Fruit fly (Drosophila melanogaster): ENCODE results near the gene yip7.

yip7 gene

DNA sequence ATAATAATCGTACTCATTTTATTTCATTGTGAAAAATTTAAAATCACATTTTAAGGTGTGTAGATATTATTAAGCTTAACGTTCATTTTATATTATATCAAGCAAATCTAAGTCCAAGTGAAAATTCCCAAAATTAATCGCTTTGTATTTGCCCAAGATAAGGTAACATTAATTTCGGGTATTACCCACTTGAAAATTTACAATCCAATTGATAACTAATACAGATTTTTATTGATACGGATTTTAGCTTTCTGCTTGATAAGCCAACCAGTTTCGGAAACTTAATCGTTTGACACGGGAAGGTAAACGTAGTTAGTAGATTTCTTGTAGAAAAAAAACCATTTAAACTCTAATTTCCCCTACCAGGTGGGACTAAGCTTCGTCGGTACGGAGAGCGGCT is 2.0 kb upstream of the yip7 start:
- TF ChIP-seq CG11723 (GFP tag; optimal IDR thresholded peaks at IDR 0.05) (no peak), odd (GFP tag; optimal IDR thresholded peaks at IDR 0.05) (no peak), Blimp-1 (GFP tag; optimal IDR thresholded peaks at IDR 0.05) (no peak), exex (tag; optimal IDR thresholded peaks at IDR 0.05) (peak; percentile 95), sens-2 (GFP tag; IDR thresholded peaks at IDR 0.05) (peak; percentile 44; the same call in 1 of the 2 replicates), Antp (GFP tag; optimal IDR thresholded peaks at IDR 0.05) (no peak), sd (tag; optimal IDR thresholded peaks at IDR 0.05) (peak; percentile 26)

DNA sequence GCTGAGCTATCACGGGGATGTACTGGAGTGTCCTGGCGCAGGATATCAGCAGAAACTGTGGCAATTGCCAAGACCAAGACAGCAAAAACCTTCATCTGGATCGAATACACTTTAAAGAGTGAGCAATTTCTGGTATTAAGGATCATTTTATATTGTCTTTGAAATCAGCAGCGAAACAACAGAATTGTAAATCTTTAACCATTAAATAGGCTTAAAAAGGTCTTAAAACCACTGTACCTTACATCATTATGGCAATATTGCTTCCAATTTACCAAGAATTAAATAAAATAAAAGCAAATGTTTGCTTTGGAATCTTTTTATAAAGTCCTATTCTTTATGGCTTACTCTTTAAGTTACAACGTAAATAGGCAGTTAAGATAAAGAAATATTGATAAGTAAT is 505 bp upstream of the yip7 start, which contains the start of gene CG10477:
CG10477 (minus strand) TSS at position 101 of the 400 bp plus-strand sequence.
- TF ChIP-seq gsb (GFP tag; IDR thresholded peaks at IDR 0.05) (no peak), CG15011 (GFP tag; optimal IDR thresholded peaks at IDR 0.05) (no peak), CG14441 (GFP tag; IDR thresholded peaks at IDR 0.05) (no peak), gem (tag; optimal IDR thresholded peaks at IDR 0.05) (no peak), HLHmδ (GFP tag; optimal IDR thresholded peaks at IDR 0.05) (no peak), CG2712 (tag; optimal IDR thresholded peaks at IDR 0.05) (no peak), Dref (GFP tag; IDR thresholded peaks at IDR 0.05) (no peak), psq (GFP tag; optimal IDR thresholded peaks at IDR 0.05) (no peak), Meics (GFP tag; optimal IDR thresholded peaks at IDR 0.05) (no peak), CG7556 (GFP tag; optimal IDR thresholded peaks at IDR 0.05) (no peak), CG10654 (GFP tag; optimal IDR thresholded peaks at IDR 0.05) (no peak), seq (GFP tag; IDR thresholded peaks at IDR 0.05) (no peak), CG11456 (GFP tag; IDR thresholded peaks at IDR 0.05) (no peak), nau (GFP tag; optimal IDR thresholded peaks at IDR 0.05) (no peak), CG1602 (GFP tag; optimal IDR thresholded peaks at IDR 0.05) (no peak), gcm (GFP tag; optimal IDR thresholded peaks at IDR 0.05) (no peak), bigmax (GFP tag; optimal IDR thresholded peaks at IDR 0.05) (no peak), CG18619 (GFP tag; optimal IDR thresholded peaks at IDR 0.05) (no peak)

DNA sequence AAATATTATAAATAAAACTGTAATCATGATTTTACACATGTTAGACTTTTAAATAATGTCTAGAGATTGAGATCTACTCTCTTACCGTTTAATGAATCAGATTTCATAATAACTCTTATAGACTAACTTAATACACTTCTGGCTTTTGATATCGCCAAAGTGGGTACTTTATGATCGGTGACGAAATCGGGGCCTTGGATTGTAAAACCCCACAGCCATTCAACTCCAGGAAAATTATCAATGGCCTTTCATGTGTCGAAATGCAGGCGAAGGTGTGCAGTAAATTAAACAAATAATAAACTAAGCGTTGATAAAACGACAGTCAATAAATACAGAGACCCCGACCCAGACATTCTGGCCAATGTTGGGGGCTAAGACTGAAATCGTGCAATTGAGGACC is 1.1 kb downstream of the yip7 start:
- no peak for TF ChIP-seq exex (tag; optimal IDR thresholded peaks at IDR 0.05)
- TF ChIP-seq trh (GFP tag; optimal IDR thresholded peaks at IDR 0.05) = no peak
- no peak for TF ChIP-seq CG12219 (GFP tag; optimal IDR thresholded peaks at IDR 0.05)
- no peak for TF ChIP-seq Oli (tag; optimal IDR thresholded peaks at IDR 0.05)
- TF ChIP-seq CG7372 (GFP tag; IDR thresholded peaks at IDR 0.05) = no peak
- no peak for TF ChIP-seq sima (GFP tag; optimal IDR thresholded peaks at IDR 0.05)
- TF ChIP-seq CG4854 (GFP tag; optimal IDR thresholded peaks at IDR 0.05) = no peak
- TF ChIP-seq Nf-YC (tag; optimal IDR thresholded peaks at IDR 0.05) = no peak
- TF ChIP-seq Fer2 (tag; optimal IDR thresholded peaks at IDR 0.05) = no peak
- TF ChIP-seq nerfin-2 (GFP tag; IDR thresholded peaks at IDR 0.05; ENCODE audit: partially characterized antibody) = no peak
- TF ChIP-seq sug (tag; optimal IDR thresholded peaks at IDR 0.05) = peak; percentile 26
- no peak for TF ChIP-seq psq (GFP tag; optimal IDR thresholded peaks at IDR 0.05)
- no peak for TF ChIP-seq ro (GFP tag; IDR thresholded peaks at IDR 0.05)
- peak; percentile 30 for TF ChIP-seq D19A (tag; optimal IDR thresholded peaks at IDR 0.05)

DNA sequence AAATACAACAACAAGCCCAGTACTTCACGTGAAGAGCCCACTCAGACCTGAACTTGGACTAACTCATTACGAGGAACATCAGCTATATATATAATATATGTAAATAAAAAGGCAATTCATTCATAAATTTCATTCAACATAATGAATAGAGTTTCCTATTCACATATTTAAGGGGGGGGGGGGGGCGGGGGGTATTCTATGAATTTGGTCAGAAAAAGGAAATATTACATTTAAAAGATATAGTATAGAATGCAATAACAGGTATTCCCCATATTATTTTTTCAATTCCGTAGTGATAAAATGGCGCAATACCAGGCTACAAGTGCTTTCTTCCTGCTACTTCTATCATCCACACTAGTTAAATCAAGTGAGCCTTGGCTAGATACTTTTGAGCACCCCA is 1.8 kb downstream of the yip7 start, which contains the start of gene CG6462:
CG6462 (plus strand) TSS at position 301 of the 400 bp plus-strand sequence.
- TF ChIP-seq sens (GFP tag) (peak; percentile 23), ken (GFP tag; IDR thresholded peaks at IDR 0.05) (no peak), nmo (GFP tag; optimal IDR thresholded peaks at IDR 0.05) (no peak)
